Worm (Caenorhabditis elegans): Measurements from ENCODE around the gene F19H6.4.

Gene F19H6.4

DNA sequence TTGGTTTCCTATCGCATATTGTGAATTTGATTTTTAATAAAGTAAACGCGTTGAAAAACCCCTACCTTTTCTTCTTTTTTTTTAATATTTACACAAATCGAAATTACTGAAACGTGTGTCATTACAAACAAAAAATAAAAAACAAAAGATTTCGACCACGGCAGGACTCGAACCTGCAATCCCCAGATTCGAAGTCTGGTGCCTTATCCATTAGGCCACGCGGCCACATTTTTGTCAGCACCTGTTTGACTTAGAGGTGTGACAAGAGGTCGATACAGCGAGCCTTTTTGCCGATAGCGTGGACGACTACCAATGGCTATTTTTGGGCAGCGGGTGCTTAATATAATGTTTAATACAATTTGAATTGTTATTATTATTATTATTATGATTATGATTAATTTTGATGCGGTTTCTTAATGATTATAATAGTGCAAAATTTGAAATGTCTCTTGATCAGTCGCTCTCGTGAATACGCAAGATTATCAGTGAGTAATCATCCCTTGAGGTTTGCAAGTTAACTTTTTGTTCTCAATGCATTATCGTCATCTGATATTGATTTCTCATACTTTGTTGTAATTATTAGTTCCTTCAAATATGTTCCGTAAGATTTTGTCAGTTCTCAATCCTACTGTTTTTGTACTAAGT is 27.5 kb upstream of the F19H6.4 start, which contains the start of gene srd-44:
Gene srd-44, plus strand, starts transcription at position 595 of the 645 bp plus-strand sequence.
- TF ChIP-seq klf-2 (GFP tag; conservative IDR thresholded peaks at IDR 0.05) (no peak), med-1 (GFP tag; optimal IDR thresholded peaks at IDR 0.05; ENCODE audit: insufficient read depth) (no peak), ref-1 (GFP tag; conservative IDR thresholded peaks at IDR 0.05) (0 out of 2 replicates have a peak, but pooled peaks have one; percentile 26), tab-1 (GFP tag; IDR thresholded peaks at IDR 0.05) (no peak), ztf-23 (GFP tag; IDR thresholded peaks at IDR 0.05) (no peak), ztf-29 (GFP tag; IDR thresholded peaks at IDR 0.05) (0 out of 2 replicates have a peak, but pooled peaks have one; percentile 40), flt-1 (GFP tag; IDR thresholded peaks at IDR 0.05) (no peak), T22C8.4 (GFP tag; IDR thresholded peaks at IDR 0.05) (0 out of 2 replicates have a peak, but pooled peaks have one; percentile 24), cog-1 (tag; optimal IDR thresholded peaks at IDR 0.05) (no peak)

DNA sequence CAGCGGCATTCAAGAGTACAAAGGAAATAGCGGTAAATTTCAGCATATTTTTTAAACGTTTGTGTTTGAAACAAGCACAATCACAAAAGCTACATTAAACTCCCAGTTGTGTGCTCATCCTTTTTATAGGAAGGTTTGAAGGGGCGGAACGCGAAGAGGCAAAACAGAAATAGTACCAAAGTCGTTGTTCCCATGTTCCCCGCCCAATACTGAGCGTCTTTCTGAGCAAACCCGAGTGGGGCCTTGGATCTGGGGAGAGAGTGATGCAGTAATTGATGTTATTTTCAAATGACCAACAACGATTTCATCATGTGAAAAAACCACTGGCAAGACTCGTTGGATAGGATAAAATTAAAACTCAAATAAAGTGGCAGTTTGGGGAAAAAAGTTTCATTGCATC is 24.1 kb upstream of the F19H6.4 start, which contains the start of gene zig-2:
Gene zig-2, minus strand, starts transcription at position 101 of the 400 bp plus-strand sequence.
- TF ChIP-seq tab-1 (GFP tag; IDR thresholded peaks at IDR 0.05) (no peak), cog-1 (tag; optimal IDR thresholded peaks at IDR 0.05) (no peak), ztf-29 (GFP tag; IDR thresholded peaks at IDR 0.05) (no peak), T22C8.4 (GFP tag; IDR thresholded peaks at IDR 0.05) (no peak), med-1 (GFP tag; optimal IDR thresholded peaks at IDR 0.05; ENCODE audit: insufficient read depth) (no peak), klf-2 (GFP tag; conservative IDR thresholded peaks at IDR 0.05) (no peak), flt-1 (GFP tag; IDR thresholded peaks at IDR 0.05) (no peak), ztf-23 (GFP tag; IDR thresholded peaks at IDR 0.05) (no peak), ref-1 (GFP tag; conservative IDR thresholded peaks at IDR 0.05) (no peak)

DNA sequence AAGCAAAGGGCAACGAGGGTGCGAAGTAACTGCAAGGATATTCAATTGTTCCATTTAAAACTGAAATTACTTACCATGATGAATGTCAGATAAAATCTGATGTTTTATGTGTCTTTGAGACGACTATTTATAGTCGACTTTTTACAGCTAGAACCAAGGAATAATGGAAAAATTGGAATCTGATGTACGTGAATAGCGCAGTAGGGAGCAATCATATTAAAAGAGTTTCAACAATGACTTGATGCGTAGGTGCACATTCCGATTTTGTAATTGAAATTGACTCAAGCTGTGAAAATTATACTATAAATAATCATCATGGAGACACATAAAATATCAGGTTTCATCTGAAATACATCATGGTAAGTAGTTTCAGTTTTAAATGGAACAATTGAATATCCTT is 22.2 kb upstream of the F19H6.4 start, which contains the start of the genes nspc-9 and nspc-10:
Gene nspc-9, minus strand, starts transcription at position 101 of the 400 bp plus-strand sequence.
Gene nspc-10, plus strand, starts transcription at position 331 of the 400 bp plus-strand sequence.
- TF ChIP-seq T22C8.4 (GFP tag; IDR thresholded peaks at IDR 0.05) (no peak), tab-1 (GFP tag; IDR thresholded peaks at IDR 0.05) (no peak), cog-1 (tag; optimal IDR thresholded peaks at IDR 0.05) (no peak)

DNA sequence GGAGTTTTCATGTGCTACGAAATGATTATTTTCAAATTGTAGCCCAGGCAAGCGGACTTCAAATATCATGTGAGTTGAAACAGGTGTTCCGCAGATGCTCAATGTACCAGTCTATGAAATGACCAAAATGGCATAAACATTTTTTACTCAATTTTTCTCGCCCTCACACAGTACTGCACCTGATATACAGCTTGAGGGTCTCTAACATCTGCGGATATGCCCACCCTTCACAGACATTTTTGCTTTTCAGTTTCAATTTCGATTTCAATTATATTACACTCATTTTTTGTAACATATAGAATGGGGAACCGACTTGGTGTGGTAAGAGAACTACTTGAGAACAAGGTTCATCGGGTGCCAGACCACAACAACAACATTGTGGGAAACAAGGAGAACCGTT is 18.8 kb upstream of the F19H6.4 start, which contains the start of gene F42F12.11:
Gene F42F12.11, plus strand, starts transcription at position 301 of the 400 bp plus-strand sequence.
- TF ChIP-seq cog-1 (tag; optimal IDR thresholded peaks at IDR 0.05) (no peak), ref-1 (GFP tag; conservative IDR thresholded peaks at IDR 0.05) (no peak), flt-1 (GFP tag; IDR thresholded peaks at IDR 0.05) (no peak), tab-1 (GFP tag; IDR thresholded peaks at IDR 0.05) (no peak), ztf-29 (GFP tag; IDR thresholded peaks at IDR 0.05) (no peak), ztf-23 (GFP tag; IDR thresholded peaks at IDR 0.05) (no peak), med-1 (GFP tag; optimal IDR thresholded peaks at IDR 0.05; ENCODE audit: insufficient read depth) (no peak), T22C8.4 (GFP tag; IDR thresholded peaks at IDR 0.05) (no peak), klf-2 (GFP tag; conservative IDR thresholded peaks at IDR 0.05) (no peak)

DNA sequence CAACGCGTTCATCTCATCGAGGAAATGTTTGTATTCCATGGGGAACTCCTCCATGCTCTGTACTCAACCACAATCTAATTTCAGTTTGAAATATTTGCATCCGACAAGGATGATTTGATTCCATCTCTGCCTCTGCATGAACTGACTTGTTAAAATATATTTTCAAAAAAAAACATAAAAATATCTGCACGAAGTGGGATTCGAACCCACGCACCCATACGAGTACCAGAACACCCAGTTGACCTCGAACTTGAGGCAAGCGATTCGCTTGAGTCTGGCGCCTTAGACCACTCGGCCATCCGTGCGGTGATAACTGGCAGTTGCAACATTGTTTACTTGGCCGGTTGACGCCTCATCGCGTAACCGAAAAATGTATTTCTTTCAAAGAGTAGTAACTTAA is 17.7 kb upstream of the F19H6.4 start:
- TF ChIP-seq cog-1 (tag; optimal IDR thresholded peaks at IDR 0.05) (no peak), flt-1 (GFP tag; IDR thresholded peaks at IDR 0.05) (no peak), klf-2 (GFP tag; conservative IDR thresholded peaks at IDR 0.05) (no peak; the same call in 1 of the 2 replicates), med-1 (GFP tag; optimal IDR thresholded peaks at IDR 0.05; ENCODE audit: insufficient read depth) (no peak), ztf-23 (GFP tag; IDR thresholded peaks at IDR 0.05) (0 out of 2 replicates have a peak, but pooled peaks have one; percentile 7), ref-1 (GFP tag; conservative IDR thresholded peaks at IDR 0.05) (0 out of 2 replicates have a peak, but pooled peaks have one; percentile 21), ztf-29 (GFP tag; IDR thresholded peaks at IDR 0.05) (0 out of 2 replicates have a peak, but pooled peaks have one; percentile 31), T22C8.4 (GFP tag; IDR thresholded peaks at IDR 0.05) (0 out of 2 replicates have a peak, but pooled peaks have one; percentile 19), tab-1 (GFP tag; IDR thresholded peaks at IDR 0.05) (peak; percentile 73; the same call in 1 of the 2 replicates)

DNA sequence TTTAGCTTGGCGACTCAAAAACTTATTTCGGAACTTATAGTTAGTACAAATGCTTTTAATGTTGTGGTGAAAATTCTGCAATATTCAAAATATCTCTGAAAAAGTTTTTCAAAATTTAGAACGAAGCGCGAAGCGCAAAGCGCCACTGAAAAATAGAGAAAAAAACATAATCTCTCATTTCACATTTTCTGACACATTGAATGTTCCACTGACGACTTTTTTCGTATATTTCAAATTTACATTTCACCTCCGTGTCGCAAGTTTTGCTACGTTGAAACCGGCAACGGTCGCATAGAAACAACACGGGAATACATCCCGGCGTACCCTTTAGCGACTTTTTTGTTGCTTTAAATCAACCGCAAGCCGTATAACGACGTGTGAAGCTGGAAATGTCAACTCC is 17.2 kb upstream of the F19H6.4 start, which contains the start of gene F42F12.14:
Gene F42F12.14, plus strand, starts transcription at position 301 of the 400 bp plus-strand sequence.
- TF ChIP-seq klf-2 (GFP tag; conservative IDR thresholded peaks at IDR 0.05) (no peak), T22C8.4 (GFP tag; IDR thresholded peaks at IDR 0.05) (no peak), med-1 (GFP tag; optimal IDR thresholded peaks at IDR 0.05; ENCODE audit: insufficient read depth) (no peak), ztf-29 (GFP tag; IDR thresholded peaks at IDR 0.05) (no peak), flt-1 (GFP tag; IDR thresholded peaks at IDR 0.05) (no peak), tab-1 (GFP tag; IDR thresholded peaks at IDR 0.05) (no peak), cog-1 (tag; optimal IDR thresholded peaks at IDR 0.05) (no peak), ztf-23 (GFP tag; IDR thresholded peaks at IDR 0.05) (no peak), ref-1 (GFP tag; conservative IDR thresholded peaks at IDR 0.05) (no peak)

DNA sequence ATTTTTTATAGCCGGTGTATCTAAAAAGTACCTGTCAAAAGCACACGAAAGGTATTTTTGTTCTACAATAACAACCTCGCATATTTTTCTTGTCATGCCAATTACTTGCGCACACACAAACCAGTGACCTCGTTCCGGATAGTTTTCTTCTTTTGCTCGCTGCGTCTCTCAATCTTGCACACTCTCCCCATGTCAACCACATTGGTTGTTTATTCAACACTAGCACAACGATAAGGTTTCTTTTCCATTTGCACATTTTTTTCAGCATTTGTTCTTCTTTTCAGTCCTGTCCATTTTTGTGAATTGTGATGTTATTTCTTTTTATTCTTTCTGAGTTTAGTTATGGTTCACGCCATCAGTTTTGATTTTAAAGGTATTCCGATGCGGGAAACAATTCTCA is 15.3 kb upstream of the F19H6.4 start, which contains the start of gene F42F12.3:
Gene F42F12.3, plus strand, starts transcription at position 372 of the 400 bp plus-strand sequence.
- TF ChIP-seq klf-2 (GFP tag; conservative IDR thresholded peaks at IDR 0.05): no peak
- TF ChIP-seq tab-1 (GFP tag; IDR thresholded peaks at IDR 0.05): no peak
- no peak for TF ChIP-seq ztf-23 (GFP tag; IDR thresholded peaks at IDR 0.05)
- no peak for TF ChIP-seq med-1 (GFP tag; optimal IDR thresholded peaks at IDR 0.05; ENCODE audit: insufficient read depth)
- TF ChIP-seq cog-1 (tag; optimal IDR thresholded peaks at IDR 0.05): no peak

DNA sequence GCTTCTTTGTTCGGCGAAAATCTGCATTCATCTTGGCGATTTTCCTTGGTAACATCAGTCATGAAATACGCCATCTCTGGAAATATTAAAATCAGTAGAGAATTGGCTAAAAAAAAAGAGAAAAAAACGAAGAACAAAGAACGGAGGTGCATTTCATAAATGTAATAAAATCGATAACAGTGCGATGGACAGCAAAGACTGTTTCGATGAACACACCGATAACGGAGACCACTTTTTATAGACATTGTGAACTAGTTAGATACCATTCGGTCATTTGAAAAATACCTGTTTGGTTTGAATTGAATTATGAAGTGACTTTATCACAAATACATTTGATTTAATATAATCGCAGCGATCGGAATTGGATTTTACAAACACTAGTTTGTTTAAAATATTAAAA is 12.6 kb upstream of the F19H6.4 start, which contains the start of gene F42F12.4:
Gene F42F12.4, minus strand, starts transcription at position 76 of the 400 bp plus-strand sequence.
- TF ChIP-seq cog-1 (tag; optimal IDR thresholded peaks at IDR 0.05) (no peak), T22C8.4 (GFP tag; IDR thresholded peaks at IDR 0.05) (no peak)

DNA sequence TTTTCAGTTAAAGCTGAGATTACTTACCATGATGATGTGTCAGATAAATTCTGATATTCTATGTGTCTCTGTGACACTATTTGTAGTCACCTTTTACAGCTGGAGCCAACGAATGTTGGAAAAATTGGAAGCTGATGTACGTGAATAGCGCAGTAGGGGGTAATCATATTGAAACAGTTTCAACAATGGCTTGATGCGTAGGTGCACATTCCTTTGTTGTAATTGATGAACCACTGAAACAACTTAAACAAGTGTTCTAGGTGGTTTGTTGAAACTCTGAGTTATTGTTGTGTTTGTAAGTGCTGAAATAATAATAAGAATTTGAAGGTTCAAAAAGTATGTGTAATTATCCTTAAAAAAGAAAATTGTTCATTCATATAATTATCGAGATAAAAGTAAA is 8.9 kb upstream of the F19H6.4 start, which contains the start of gene nspc-12:
Gene nspc-12, minus strand, starts transcription at position 101 of the 400 bp plus-strand sequence.
- TF ChIP-seq ztf-29 (GFP tag; IDR thresholded peaks at IDR 0.05) (no peak), T22C8.4 (GFP tag; IDR thresholded peaks at IDR 0.05) (no peak), tab-1 (GFP tag; IDR thresholded peaks at IDR 0.05) (no peak), ztf-23 (GFP tag; IDR thresholded peaks at IDR 0.05) (no peak), cog-1 (tag; optimal IDR thresholded peaks at IDR 0.05) (no peak), flt-1 (GFP tag; IDR thresholded peaks at IDR 0.05) (no peak), klf-2 (GFP tag; conservative IDR thresholded peaks at IDR 0.05) (no peak), med-1 (GFP tag; optimal IDR thresholded peaks at IDR 0.05; ENCODE audit: insufficient read depth) (no peak), ref-1 (GFP tag; conservative IDR thresholded peaks at IDR 0.05) (no peak)
